Worm (Caenorhabditis elegans): ENCODE data around the gene ztf-20.

Gene ztf-20

ce11 chrV:18976539-18976938 lies 16.6 kb upstream of the ztf-20 start:
- TF ChIP-seq lsy-2 (tag; optimal IDR thresholded peaks at IDR 0.05) (no peak), mxl-2 (GFP tag; conservative IDR thresholded peaks at IDR 0.05) (no peak), hlh-11 (tag; optimal IDR thresholded peaks at IDR 0.05) (no peak), lin-15B (tag; optimal IDR thresholded peaks at IDR 0.05) (no peak), daf-16 (GFP tag; optimal IDR thresholded peaks at IDR 0.05) (no peak), daf-16 (tag; optimal IDR thresholded peaks at IDR 0.05) (peak; percentile 61)

ce11 chrV:18969590-18970105 lies 9.7 kb upstream of the ztf-20 start, which contains the start of gene Y39B6A.42:
Gene Y39B6A.42 (minus strand): TSS chrV:18969640.
- TF ChIP-seq ceh-20 (GFP tag; IDR thresholded peaks at IDR 0.05) (no peak), F49E8.2 (tag; optimal IDR thresholded peaks at IDR 0.05; ENCODE audit: borderline replicate concordance) (peak; percentile 13), lin-38 (GFP tag; IDR thresholded peaks at IDR 0.05) (peak; percentile 37; the same call in 1 of the 2 replicates), saeg-2 (GFP tag; IDR thresholded peaks at IDR 0.05) (no peak)

ce11 chrV:18967479-18968056 lies 7.6 kb upstream of the ztf-20 start, which contains the start of gene Y39B6A.43:
Gene Y39B6A.43 (minus strand): TSS chrV:18967829.
- TF ChIP-seq lim-7 (GFP tag; IDR thresholded peaks at IDR 0.05) (peak; percentile 41; the same call in 1 of the 2 replicates), lin-29 (GFP tag; IDR thresholded peaks at IDR 0.05) (peak; percentile 96), lin-1 (GFP tag; IDR thresholded peaks at IDR 0.05) (peak; percentile 86), unc-62 (GFP tag; optimal IDR thresholded peaks at IDR 0.05 in 1 of 2) (peak in 1 of 2 experiments; percentile 99), unc-62 (tag; optimal IDR thresholded peaks at IDR 0.05) (no peak), T26A8.4 (GFP tag; IDR thresholded peaks at IDR 0.05) (peak; percentile 97), zip-11 (GFP tag; IDR thresholded peaks at IDR 0.05) (no peak), daf-12 (tag; optimal IDR thresholded peaks at IDR 0.05) (no peak), F37D6.2 (tag; optimal IDR thresholded peaks at IDR 0.05) (peak; percentile 95), lin-39 (tag; optimal IDR thresholded peaks at IDR 0.05) (no peak), ztf-11 (tag; optimal IDR thresholded peaks at IDR 0.05) (no peak), skn-1 (tag; optimal IDR thresholded peaks at IDR 0.05) (peak; percentile 80), nhr-41 (GFP tag; IDR thresholded peaks at IDR 0.05) (peak; percentile 83), fkh-10 (GFP tag; optimal IDR thresholded peaks at IDR 0.05) (peak; percentile 78), madf-5 (GFP tag; IDR thresholded peaks at IDR 0.05) (peak; percentile 85 to 92), unc-39 (tag; optimal IDR thresholded peaks at IDR 0.05) (no peak), lin-13 (GFP tag; optimal IDR thresholded peaks at IDR 0.05) (peak; percentile 99), egl-43 (GFP tag; IDR thresholded peaks at IDR 0.05) (peak; percentile 93), Y5F2A.4 (GFP tag; optimal IDR thresholded peaks at IDR 0.05) (peak; percentile 80), nhr-76 (tag; optimal IDR thresholded peaks at IDR 0.05) (peak; percentile 55), ZK337.2 (GFP tag; IDR thresholded peaks at IDR 0.05) (peak; percentile 84), T20F7.1 (GFP tag; optimal IDR thresholded peaks at IDR 0.05) (peak; percentile 91), Y75B8A.6 (GFP tag; IDR thresholded peaks at IDR 0.05) (peak; percentile 87), spr-3 (GFP tag; optimal IDR thresholded peaks at IDR 0.05) (peak; percentile 95), D1046.2 (GFP tag; IDR thresholded peaks at IDR 0.05) (peak; percentile 82; the same call in 1 of the 2 replicates), zag-1 (tag; optimal IDR thresholded peaks at IDR 0.05) (peak; percentile 60), aly-2 (tag; optimal IDR thresholded peaks at IDR 0.05) (peak; percentile 43), aha-1 (tag) (peak; percentile 93), dmd-8 (GFP tag; IDR thresholded peaks at IDR 0.05) (peak; percentile 80; the same call in 1 of the 2 replicates), set-16 (GFP tag; IDR thresholded peaks at IDR 0.05) (peak; percentile 64), nhr-28 (tag; optimal IDR thresholded peaks at IDR 0.05) (peak; percentile 91), ama-1 (optimal IDR thresholded peaks at IDR 0.05) (peak; percentile 80), hmg-1.1 (GFP tag; IDR thresholded peaks at IDR 0.05) (peak; percentile 97), fos-1 (tag; optimal IDR thresholded peaks at IDR 0.05) (peak; percentile 48), lsy-2 (tag; optimal IDR thresholded peaks at IDR 0.05) (peak; percentile 91 to 97), ceh-82 (tag; optimal IDR thresholded peaks at IDR 0.05) (no peak), ces-1 (GFP tag; optimal IDR thresholded peaks at IDR 0.05) (peak; percentile 78), F10B5.3 (tag; optimal IDR thresholded peaks at IDR 0.05) (peak; percentile 69), mxl-2 (GFP tag; conservative IDR thresholded peaks at IDR 0.05) (peak; percentile 84), spr-1 (tag; optimal IDR thresholded peaks at IDR 0.05) (peak; percentile 86), lin-38 (GFP tag; IDR thresholded peaks at IDR 0.05) (peak; percentile 100)

All from whole organism, L4 larva.